Worm (Caenorhabditis elegans) whole organism, L2 larva: ENCODE data around the gene ZK546.2.

Source experiments
- ZK546.5 ChIP-seq: sonication (generic microtip); optimal IDR thresholded peaks from 2 replicates; lab custom pipeline; 2017; ENCODE audit warnings: missing biosample characterization, missing genetic modification characterization
- alr-1 ChIP-seq: fragments of 150-350 bp; optimal IDR thresholded peaks from 2 replicates; lab custom pipeline; 2014; ENCODE audit warnings: missing biosample characterization, missing genetic modification characterization
- ceh-82 ChIP-seq: fragments of 150-350 bp; optimal IDR thresholded peaks from 2 replicates; lab custom pipeline; 2014; ENCODE audit warnings: missing biosample characterization, missing genetic modification characterization
- crh-2 ChIP-seq: sonication (generic microtip); optimal IDR thresholded peaks from 2 replicates; lab custom pipeline; 2017; ENCODE audit warnings: missing biosample characterization, missing genetic modification characterization
- dmd-4 ChIP-seq: sonication (generic microtip); optimal IDR thresholded peaks from 2 replicates; lab custom pipeline; 2017; ENCODE audit warnings: missing biosample characterization, missing genetic modification characterization
- fos-1 ChIP-seq: fragments of 150-350 bp; optimal IDR thresholded peaks from 2 replicates; lab custom pipeline; 2014; ENCODE audit warnings: missing biosample characterization, missing genetic modification characterization
- lin-39 ChIP-seq: fragments of 150-350 bp; optimal IDR thresholded peaks from 2 replicates; lab custom pipeline; 2014; ENCODE audit warnings: missing biosample characterization, missing genetic modification reagents, missing genetic modification characterization
- mab-5 ChIP-seq: fragments of 150-350 bp; optimal IDR thresholded peaks from 2 replicates; lab custom pipeline; 2014; ENCODE audit warnings: missing biosample characterization, missing genetic modification characterization
- mdl-1 ChIP-seq, 2 experiments: fragments of 150-350 bp in 1 of 2; sonication (generic microtip) in 1 of 2; optimal IDR thresholded peaks; 2 replicates each; lab custom pipeline; 2017; ENCODE audit warnings: missing biosample characterization in 2 of 2, missing genetic modification characterization in 2 of 2
- nhr-129 ChIP-seq: fragments of 150-350 bp; optimal IDR thresholded peaks from 2 replicates; lab custom pipeline; 2014; ENCODE audit warnings: missing biosample characterization, missing genetic modification characterization
- nhr-237 ChIP-seq: fragments of 150-350 bp; optimal IDR thresholded peaks from 2 replicates; lab custom pipeline; 2014; ENCODE audit warnings: missing biosample characterization, missing genetic modification characterization
- nhr-6 ChIP-seq: fragments of 150-350 bp; optimal IDR thresholded peaks from 2 replicates; lab custom pipeline; 2014; ENCODE audit warnings: missing biosample characterization, missing genetic modification characterization
- unc-62 ChIP-seq: fragments of 150-350 bp; optimal IDR thresholded peaks from 2 replicates; lab custom pipeline; 2014; ENCODE audit warnings: missing biosample characterization, missing genetic modification reagents, missing genetic modification characterization

- TF ChIP-seq mdl-1 (tag; optimal IDR thresholded peaks at IDR 0.05; lab: Kevin White, UChicago) (no peak), ceh-82 (no peak), crh-2 (tag; lab: Kevin White, UChicago) (no peak), alr-1 (tag; lab: Kevin White, UChicago) (no peak), nhr-237 (tag; lab: Kevin White, UChicago) (no peak), mab-5 (no peak), ZK546.5 (tag; lab: Kevin White, UChicago) (no peak), lin-39 (tag; lab: Kevin White, UChicago) (no peak), unc-62 (GFP tag; lab: Kevin White, UChicago) (no peak), fos-1 (no peak), nhr-129 (tag; lab: Kevin White, UChicago) (peak; percentile 31), dmd-4 (tag; lab: Kevin White, UChicago) (no peak), nhr-6 (tag; lab: Kevin White, UChicago) (no peak)
Measured at ce11 chrII:4994939-4995338, 49.1 kb downstream of the ZK546.2 start, which contains the start of gene rnh-1.0.
